Worm (Caenorhabditis elegans) whole organism, L4 larva: ENCODE measurements around the gene ztf-14.
A peak's percentile ranks its signal among the peaks of the same experiment; 100 is the strongest.

ENCODE experiments used
- F37D6.2 ChIP-seq: sonication (generic microtip); optimal IDR thresholded peaks from 2 replicates; lab custom pipeline; 2016; ENCODE audit warnings: mild to moderate bottlenecking, missing genetic modification characterization, missing compliant biosample characterization
- F44E2.7 ChIP-seq: fragments of 200-800 bp; sonication (Bioruptor generic); IDR thresholded peaks from 2 replicates; pipeline ENCODE4 v2.1.2; 2022; ENCODE audit warnings: missing genetic modification characterization, missing compliant biosample characterization
- F49E8.2 ChIP-seq: sonication (generic microtip); optimal IDR thresholded peaks from 2 replicates; lab custom pipeline; 2016; ENCODE audit warnings: missing compliant biosample characterization, mild to moderate bottlenecking, missing genetic modification characterization, borderline replicate concordance
- T26A8.4 ChIP-seq: fragments of 200-800 bp; sonication (Bioruptor generic); IDR thresholded peaks from 2 replicates; pipeline ENCODE4 v1.3.6; 2022; ENCODE audit warnings: missing genetic modification characterization, missing compliant biosample characterization
- Y48G9A.11 ChIP-seq: fragments of 200-800 bp; sonication (Bioruptor generic); IDR thresholded peaks from 2 replicates; pipeline ENCODE4 v1.3.6; 2022; ENCODE audit warnings: missing genetic modification reagents, missing genetic modification characterization, missing compliant biosample characterization
- Y5F2A.4 ChIP-seq: fragments of 200-800 bp; sonication (Bioruptor generic); optimal IDR thresholded peaks from 2 replicates; lab custom pipeline; 2018; ENCODE audit warnings: mild to moderate bottlenecking, missing genetic modification characterization, missing compliant biosample characterization
- aha-1 ChIP-seq: fragments of 150-350 bp; peaks from one replicate; lab custom pipeline; 2014; ENCODE audit warnings: missing biosample characterization, missing genetic modification characterization
- ama-1 ChIP-seq: fragments of 150-350 bp; optimal IDR thresholded peaks from 2 replicates; lab custom pipeline; 2014; ENCODE audit warnings: inconsistent platforms, mixed read lengths
- arid-1 ChIP-seq: fragments of 200-800 bp; sonication (Bioruptor generic); conservative IDR thresholded peaks from 2 replicates; pipeline ENCODE4 v1.3.6; 2022; ENCODE audit warnings: missing genetic modification reagents, missing genetic modification characterization, missing compliant biosample characterization
- attf-4 ChIP-seq: sonication (generic microtip); optimal IDR thresholded peaks from 3 replicates; lab custom pipeline; 2017; ENCODE audit warnings: missing biosample characterization, missing genetic modification characterization
- ceh-28 ChIP-seq: fragments of 150-350 bp; optimal IDR thresholded peaks from 2 replicates; lab custom pipeline; 2014; ENCODE audit warnings: missing biosample characterization, missing genetic modification reagents, missing genetic modification characterization
- ceh-62 ChIP-seq: sonication (generic microtip); optimal IDR thresholded peaks from 2 replicates; lab custom pipeline; 2017; ENCODE audit warnings: missing biosample characterization, missing genetic modification characterization
- cey-2 ChIP-seq: sonication (generic microtip); optimal IDR thresholded peaks from 3 replicates; lab custom pipeline; 2017; ENCODE audit warnings: missing genetic modification characterization, mild to moderate bottlenecking, missing compliant biosample characterization, antibody characterized with exemption, borderline replicate concordance; ENCODE audit not compliant: insufficient read depth
- ctbp-1 ChIP-seq: fragments of 200-800 bp; sonication (Bioruptor generic); IDR thresholded peaks from 2 replicates; pipeline ENCODE4 v1.3.6; 2022; ENCODE audit warnings: missing genetic modification reagents, missing genetic modification characterization, missing compliant biosample characterization
- daf-12 ChIP-seq: fragments of 150-350 bp; optimal IDR thresholded peaks from 2 replicates; lab custom pipeline; 2014; ENCODE audit warnings: missing biosample characterization, missing genetic modification reagents, missing genetic modification characterization
- daf-16 ChIP-seq, 3 experiments: sonication (generic microtip); optimal IDR thresholded peaks; 2 replicates each; lab custom pipeline; 2016 to 2017; ENCODE audit warnings: missing genetic modification characterization in 3 of 3, missing genetic modification reagents in 3 of 3, mild to moderate bottlenecking in 2 of 3, missing compliant biosample characterization in 2 of 3, missing biosample characterization in 1 of 3, moderate library complexity in 1 of 3
- daf-19 ChIP-seq: fragments of 200-800 bp; sonication (Bioruptor generic); conservative IDR thresholded peaks from 2 replicates; pipeline ENCODE4 v1.3.6; 2022; ENCODE audit warnings: missing genetic modification characterization, missing compliant biosample characterization
- daf-8 ChIP-seq: fragments of 200-800 bp; sonication (Bioruptor generic); IDR thresholded peaks from 2 replicates; pipeline ENCODE4 v1.3.6; 2022; ENCODE audit warnings: missing genetic modification characterization, missing compliant biosample characterization
- dmd-6 ChIP-seq: fragments of 200-800 bp; sonication (Bioruptor generic); IDR thresholded peaks from 2 replicates; pipeline ENCODE4 v1.3.6; 2022; ENCODE audit warnings: missing genetic modification reagents, missing genetic modification characterization, missing compliant biosample characterization
- dve-1 ChIP-seq: sonication (generic microtip); optimal IDR thresholded peaks from 2 replicates; lab custom pipeline; 2017; ENCODE audit warnings: antibody characterized with exemption, mild to moderate bottlenecking, missing genetic modification characterization, missing compliant biosample characterization; ENCODE audit not compliant: insufficient read depth
- egl-27 ChIP-seq: sonication (generic microtip); optimal IDR thresholded peaks from 3 replicates; lab custom pipeline; 2017; ENCODE audit warnings: missing biosample characterization, missing genetic modification reagents, missing genetic modification characterization
- gei-8 ChIP-seq: fragments of 200-800 bp; sonication (Bioruptor generic); optimal IDR thresholded peaks from 2 replicates; lab custom pipeline; 2018; ENCODE audit warnings: mild to moderate bottlenecking, missing genetic modification characterization, missing compliant biosample characterization
- jun-1 ChIP-seq: fragments of 150-350 bp; optimal IDR thresholded peaks from 2 replicates; lab custom pipeline; 2014; ENCODE audit warnings: missing biosample characterization, missing genetic modification reagents, missing genetic modification characterization
- lin-29 ChIP-seq: fragments of 200-800 bp; sonication (Bioruptor generic); IDR thresholded peaks from 2 replicates; pipeline ENCODE4 v1.3.6; 2022; ENCODE audit warnings: missing genetic modification reagents, missing genetic modification characterization, missing compliant biosample characterization
- lin-38 ChIP-seq: fragments of 200-800 bp; sonication (Bioruptor generic); IDR thresholded peaks from 2 replicates; pipeline ENCODE4 v1.3.6; 2022; ENCODE audit warnings: missing genetic modification reagents, missing genetic modification characterization, missing compliant biosample characterization
- lin-39 ChIP-seq: fragments of 150-350 bp; optimal IDR thresholded peaks from 2 replicates; lab custom pipeline; 2014; ENCODE audit warnings: missing biosample characterization, missing genetic modification reagents, missing genetic modification characterization
- lsy-2 ChIP-seq, 2 experiments: fragments of 150-350 bp in 1 of 2; sonication (generic microtip) in 1 of 2; optimal IDR thresholded peaks; 2 replicates each; lab custom pipeline; 2014 to 2017; ENCODE audit warnings: missing biosample characterization in 2 of 2, missing genetic modification characterization in 2 of 2
- mdt-29 ChIP-seq: fragments of 200-800 bp; sonication (Bioruptor generic); IDR thresholded peaks from 2 replicates; pipeline ENCODE4 v1.3.6; 2022; ENCODE audit warnings: missing genetic modification reagents, missing genetic modification characterization, missing compliant biosample characterization
- mes-2 ChIP-seq: sonication (generic microtip); optimal IDR thresholded peaks from 2 replicates; lab custom pipeline; 2016; ENCODE audit warnings: missing genotype, mild to moderate bottlenecking, missing genetic modification characterization, missing compliant biosample characterization; ENCODE audit not compliant: poor library complexity, severe bottlenecking
- mxl-2 ChIP-seq: fragments of 200-800 bp; sonication (Bioruptor generic); conservative IDR thresholded peaks from 2 replicates; pipeline ENCODE4 v1.3.6; 2022; ENCODE audit warnings: missing genetic modification reagents, missing genetic modification characterization, missing compliant biosample characterization
- nhr-10 ChIP-seq: fragments of 150-350 bp; optimal IDR thresholded peaks from 2 replicates; lab custom pipeline; 2014; ENCODE audit warnings: missing biosample characterization, missing genetic modification characterization
- nhr-102 ChIP-seq: sonication (generic microtip); optimal IDR thresholded peaks from 2 replicates; lab custom pipeline; 2016; ENCODE audit warnings: mild to moderate bottlenecking, missing genetic modification characterization, moderate library complexity, missing compliant biosample characterization
- nhr-11 ChIP-seq: fragments of 150-350 bp; optimal IDR thresholded peaks from 2 replicates; lab custom pipeline; 2014; ENCODE audit warnings: missing biosample characterization, missing genetic modification characterization
- nhr-41 ChIP-seq: fragments of 200-800 bp; sonication (Bioruptor generic); IDR thresholded peaks from 2 replicates; pipeline ENCODE4 v1.3.6; 2022; ENCODE audit warnings: missing genetic modification reagents, missing genetic modification characterization, missing compliant biosample characterization
- nhr-42 ChIP-seq: fragments of 200-800 bp; sonication (Bioruptor generic); IDR thresholded peaks from 2 replicates; pipeline ENCODE4 v1.3.6; 2022; ENCODE audit warnings: missing genetic modification characterization, missing compliant biosample characterization
- nhr-48 ChIP-seq: sonication (generic microtip); optimal IDR thresholded peaks from 2 replicates; lab custom pipeline; 2016; ENCODE audit warnings: mild to moderate bottlenecking, missing genetic modification characterization, missing compliant biosample characterization
- nhr-6 ChIP-seq: fragments of 150-350 bp; optimal IDR thresholded peaks from 2 replicates; lab custom pipeline; 2014; ENCODE audit warnings: missing biosample characterization, missing genetic modification characterization
- nhr-76 ChIP-seq: fragments of 150-350 bp; optimal IDR thresholded peaks from 2 replicates; lab custom pipeline; 2014; ENCODE audit warnings: missing biosample characterization, missing genetic modification characterization
- nhr-77 ChIP-seq: fragments of 150-350 bp; optimal IDR thresholded peaks from 2 replicates; lab custom pipeline; 2014; ENCODE audit warnings: missing biosample characterization, missing genetic modification characterization
- pha-4 ChIP-seq, 2 experiments: fragments of 150-350 bp in 1 of 2; fragments of 200-800 bp in 1 of 2; sonication (Bioruptor generic) in 1 of 2; IDR thresholded peaks in 1 of 2; optimal IDR thresholded peaks in 1 of 2; 2 replicates each; pipeline versions ENCODE4 v1.3.6 to Lab custom; 2014 to 2022; ENCODE audit warnings: missing genetic modification characterization in 2 of 2, missing genetic modification reagents in 2 of 2, missing biosample characterization in 1 of 2, missing compliant biosample characterization in 1 of 2
- saeg-2 ChIP-seq: fragments of 200-800 bp; sonication (Bioruptor generic); IDR thresholded peaks from 2 replicates; pipeline ENCODE4 v1.3.6; 2022; ENCODE audit warnings: missing genetic modification reagents, missing genetic modification characterization, missing compliant biosample characterization
- sdz-12 ChIP-seq: fragments of 200-800 bp; sonication (Bioruptor generic); optimal IDR thresholded peaks from 2 replicates; lab custom pipeline; 2018; ENCODE audit warnings: mild to moderate bottlenecking, missing genetic modification characterization, missing compliant biosample characterization
- set-16 ChIP-seq: fragments of 200-800 bp; sonication (Bioruptor generic); IDR thresholded peaks from 2 replicates; pipeline ENCODE4 v1.3.6; 2022; ENCODE audit warnings: missing genetic modification reagents, missing genetic modification characterization, missing compliant biosample characterization
- snpc-1.2 ChIP-seq: fragments of 200-800 bp; sonication (Bioruptor generic); IDR thresholded peaks from 2 replicates; pipeline ENCODE4 v1.3.6; 2022; ENCODE audit warnings: missing genetic modification reagents, missing genetic modification characterization, missing compliant biosample characterization
- spr-1 ChIP-seq: sonication (generic microtip); optimal IDR thresholded peaks from 2 replicates; lab custom pipeline; 2016; ENCODE audit warnings: mild to moderate bottlenecking, missing genetic modification characterization, missing compliant biosample characterization
- tag-97 ChIP-seq: fragments of 200-800 bp; sonication (Bioruptor generic); IDR thresholded peaks from 2 replicates; pipeline ENCODE4 v1.3.6; 2022; ENCODE audit warnings: missing genetic modification characterization, missing compliant biosample characterization
- unc-39 ChIP-seq: sonication (generic microtip); optimal IDR thresholded peaks from 2 replicates; lab custom pipeline; 2017; ENCODE audit warnings: missing biosample characterization, missing genetic modification characterization
- zfp-3 ChIP-seq: fragments of 200-800 bp; sonication (Bioruptor generic); conservative IDR thresholded peaks from 2 replicates; pipeline ENCODE4 v1.3.6; 2022; ENCODE audit warnings: missing genetic modification reagents, missing genetic modification characterization, missing compliant biosample characterization
- zip-11 ChIP-seq: fragments of 200-800 bp; sonication (Bioruptor generic); IDR thresholded peaks from 2 replicates; pipeline ENCODE4 v1.3.6; 2022; ENCODE audit warnings: missing genetic modification characterization, missing compliant biosample characterization
- zip-2 ChIP-seq: fragments of 150-350 bp; optimal IDR thresholded peaks from 2 replicates; lab custom pipeline; 2014; ENCODE audit warnings: missing biosample characterization, missing genetic modification characterization
- ztf-11 ChIP-seq: fragments of 150-350 bp; optimal IDR thresholded peaks from 2 replicates; lab custom pipeline; 2014; ENCODE audit warnings: missing biosample characterization, missing genetic modification characterization
- ztf-7 ChIP-seq: fragments of 150-350 bp; optimal IDR thresholded peaks from 2 replicates; lab custom pipeline; 2014; ENCODE audit warnings: missing biosample characterization, missing genetic modification characterization

The ztf-14 gene

ce11 chrX:14507992-14508391 is 12.1 kb downstream of the ztf-14 start (continued):
- no peak for TF ChIP-seq F44E2.7 (GFP tag; lab: Robert Waterston, UW)
- TF ChIP-seq zfp-3 (GFP tag; lab: Robert Waterston, UW), result no peak
- no peak for TF ChIP-seq daf-19
- TF ChIP-seq arid-1 (GFP tag; lab: Robert Waterston, UW), result no peak
- TF ChIP-seq nhr-10 (tag; lab: Kevin White, UChicago), result no peak
- TF ChIP-seq daf-12 (tag; lab: Kevin White, UChicago), result no peak
- no peak for TF ChIP-seq nhr-102 (tag; lab: Kevin White, UChicago)
- TF ChIP-seq lin-39, result no peak
- TF ChIP-seq pha-4 (GFP tag; IDR thresholded peaks at IDR 0.05; lab: Robert Waterston, UW), result no peak
- no peak for TF ChIP-seq pha-4 (tag; optimal IDR thresholded peaks at IDR 0.05; lab: Kevin White, UChicago)
- no peak for TF ChIP-seq nhr-11 (tag; lab: Kevin White, UChicago)
- TF ChIP-seq F37D6.2, result no peak
- TF ChIP-seq egl-27 (tag; lab: Kevin White, UChicago), result no peak
- TF ChIP-seq zip-2 (tag; lab: Kevin White, UChicago), result no peak
- TF ChIP-seq snpc-1.2 (GFP tag; lab: Robert Waterston, UW), result no peak
- no peak for TF ChIP-seq saeg-2 (GFP tag; lab: Robert Waterston, UW)
- no peak for TF ChIP-seq F49E8.2
- TF ChIP-seq nhr-42 (GFP tag; lab: Robert Waterston, UW), result no peak
- peak; percentile 59 for TF ChIP-seq dmd-6
- TF ChIP-seq T26A8.4, result no peak
- 0 out of 2 replicates have a peak, but pooled peaks have one; percentile 11 for TF ChIP-seq set-16 (GFP tag; lab: Robert Waterston, UW)
- TF ChIP-seq lin-29 (GFP tag; lab: Robert Waterston, UW), result no peak
- no peak for TF ChIP-seq lin-38 (GFP tag; lab: Robert Waterston, UW)
- no peak for TF ChIP-seq ctbp-1
- TF ChIP-seq ceh-28, result no peak
- no peak for TF ChIP-seq ceh-62
- TF ChIP-seq aha-1 (tag; lab: Kevin White, UChicago), result peak; percentile 90
- TF ChIP-seq Y5F2A.4 (GFP tag; lab: Kevin White, UChicago), result no peak
- TF ChIP-seq zip-11, result no peak
- TF ChIP-seq mdt-29, result no peak
- TF ChIP-seq ama-1 (lab: Kevin White, UChicago), result no peak
- TF ChIP-seq attf-4 (tag; lab: Kevin White, UChicago), result no peak
- no peak for TF ChIP-seq dve-1 (tag; lab: Kevin White, UChicago)
- TF ChIP-seq unc-39 (tag; lab: Kevin White, UChicago), result no peak
- TF ChIP-seq ztf-7, result no peak
- TF ChIP-seq mes-2 (tag; lab: Kevin White, UChicago), result no peak
- no peak for TF ChIP-seq gei-8 (GFP tag; lab: Kevin White, UChicago)
- no peak for TF ChIP-seq nhr-41 (GFP tag; lab: Robert Waterston, UW)
- no peak for TF ChIP-seq Y48G9A.11 (GFP tag; lab: Robert Waterston, UW)
- TF ChIP-seq daf-8 (GFP tag; lab: Robert Waterston, UW), result no peak
- TF ChIP-seq nhr-6 (tag; lab: Kevin White, UChicago), result no peak
- no peak for TF ChIP-seq ztf-11 (tag; lab: Kevin White, UChicago)
- TF ChIP-seq nhr-77 (tag; lab: Kevin White, UChicago), result no peak
- no peak for TF ChIP-seq tag-97 (GFP tag; lab: Robert Waterston, UW)
- TF ChIP-seq daf-16 (GFP tag; optimal IDR thresholded peaks at IDR 0.05; lab: Kevin White, UChicago), result no peak
- TF ChIP-seq daf-16 (tag; optimal IDR thresholded peaks at IDR 0.05; lab: Kevin White, UChicago), result no peak
- no peak for TF ChIP-seq jun-1
- no peak for TF ChIP-seq cey-2 (tag; lab: Kevin White, UChicago)
- no peak for TF ChIP-seq sdz-12
- no peak for TF ChIP-seq lsy-2 (tag; optimal IDR thresholded peaks at IDR 0.05; lab: Kevin White, UChicago)
- no peak for TF ChIP-seq nhr-76 (tag; lab: Kevin White, UChicago)
- TF ChIP-seq nhr-48, result peak; percentile 38
- no peak for TF ChIP-seq mxl-2 (GFP tag; lab: Robert Waterston, UW)
- no peak for TF ChIP-seq spr-1
